Fruit fly (Drosophila melanogaster): ENCODE results near the gene CG6650.

The CG6650 gene

DNA sequence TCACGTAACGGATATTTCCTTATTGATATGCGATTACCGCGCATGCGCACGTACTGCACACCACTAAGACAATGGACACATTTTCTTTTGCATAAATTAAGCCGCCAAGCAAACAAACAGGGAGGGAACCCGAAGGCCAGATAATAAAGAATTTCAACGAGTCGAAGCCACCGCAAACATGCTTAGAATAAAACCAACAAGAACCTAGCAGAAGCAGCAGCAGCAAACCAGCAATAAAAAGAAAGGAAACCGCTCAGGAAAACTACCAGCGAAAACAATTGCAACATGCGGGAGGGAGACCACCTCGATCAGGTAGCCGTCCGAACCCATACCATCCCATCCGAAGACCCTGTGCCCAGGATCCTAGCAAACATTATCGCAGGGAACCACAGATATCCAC, 45.3 kb downstream of the CG6650 start (continued):
- no peak for TF ChIP-seq knrl (GFP tag; IDR thresholded peaks at IDR 0.05; ENCODE audit: partially characterized antibody)
- peak in 1 of 2 experiments; percentile 47 for TF ChIP-seq insv (GFP tag; optimal IDR thresholded peaks at IDR 0.05)
- TF ChIP-seq Nf-YC (tag; optimal IDR thresholded peaks at IDR 0.05), result no peak
- TF ChIP-seq GATAe (GFP tag; conservative IDR thresholded peaks at IDR 0.05), result no peak
- TF ChIP-seq ci (GFP tag; IDR thresholded peaks at IDR 0.05), result no peak
- no peak for TF ChIP-seq CG9876 (GFP tag; optimal IDR thresholded peaks at IDR 0.05)
- TF ChIP-seq crc (GFP tag; optimal IDR thresholded peaks at IDR 0.05), result no peak
- no peak for TF ChIP-seq CG13424 (tag; optimal IDR thresholded peaks at IDR 0.05)
- TF ChIP-seq CG2129 (GFP tag; IDR thresholded peaks at IDR 0.05; ENCODE audit: partially characterized antibody), result no peak
- no peak for TF ChIP-seq HLH4C (GFP tag; IDR thresholded peaks at IDR 0.05; ENCODE audit: partially characterized antibody)
- TF ChIP-seq jumu (GFP tag; optimal IDR thresholded peaks at IDR 0.05), result no peak
- TF ChIP-seq CoRest (tag; optimal IDR thresholded peaks at IDR 0.05), result no peak
- TF ChIP-seq CG15073 (GFP tag; optimal IDR thresholded peaks at IDR 0.05), result no peak
- TF ChIP-seq maf-S (GFP tag; optimal IDR thresholded peaks at IDR 0.05), result no peak
- TF ChIP-seq stc (GFP tag; IDR thresholded peaks at IDR 0.05), result no peak
- no peak for TF ChIP-seq croc (GFP tag; conservative IDR thresholded peaks at IDR 0.05)
- no peak for TF ChIP-seq sisA (GFP tag; IDR thresholded peaks at IDR 0.05)
- TF ChIP-seq ranshi (GFP tag; IDR thresholded peaks at IDR 0.05), result no peak
- TF ChIP-seq Atf-2 (GFP tag; optimal IDR thresholded peaks at IDR 0.05), result no peak
- no peak for TF ChIP-seq Ssrp (tag; optimal IDR thresholded peaks at IDR 0.05)
- TF ChIP-seq CG4617 (GFP tag; optimal IDR thresholded peaks at IDR 0.05; ENCODE audit: borderline replicate concordance), result no peak

DNA sequence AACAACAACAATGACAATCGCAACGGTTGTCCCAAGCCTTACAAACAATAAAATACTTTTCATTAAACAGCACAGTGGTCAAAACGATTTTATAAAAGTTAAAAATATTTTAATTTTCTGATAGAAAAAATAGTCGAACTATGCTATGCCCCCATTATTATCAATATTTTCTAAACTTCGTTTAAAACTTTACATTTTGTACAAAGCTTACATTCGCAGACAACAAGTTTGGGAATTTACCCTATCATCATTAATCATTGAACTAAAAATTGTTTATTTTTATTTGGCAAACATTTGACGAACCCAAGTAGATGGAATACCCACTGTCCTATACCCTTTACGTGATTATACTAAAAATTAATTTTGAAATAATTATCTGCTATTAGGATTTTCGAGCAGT, 47.0 kb downstream of the CG6650 start:
- TF ChIP-seq sens (GFP tag) (peak; percentile 55), br (optimal IDR thresholded peaks at IDR 0.05) (no peak)

DNA sequence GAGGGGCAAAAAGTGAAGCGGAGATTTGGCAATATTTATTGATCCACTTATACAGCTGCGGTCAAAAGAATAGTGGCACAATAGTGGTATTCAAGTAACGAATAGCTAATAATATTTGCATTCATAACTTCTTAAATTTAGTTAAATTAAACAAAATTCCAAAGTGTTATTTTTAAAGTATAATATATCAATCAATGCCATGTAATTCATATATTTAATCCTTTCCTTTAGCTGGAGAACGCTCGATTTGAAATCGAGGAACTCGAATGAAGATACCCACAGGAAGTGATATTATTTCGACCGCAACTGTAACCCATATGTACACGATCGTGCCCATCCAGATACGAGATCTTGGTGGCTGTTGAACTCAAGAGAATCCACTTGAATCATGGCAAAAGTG, 48.0 kb downstream of the CG6650 start:
- TF ChIP-seq sens (GFP tag) (no peak), CG11696 (GFP tag; IDR thresholded peaks at IDR 0.05) (peak; percentile 28; the same call in 1 of the 2 replicates)

DNA sequence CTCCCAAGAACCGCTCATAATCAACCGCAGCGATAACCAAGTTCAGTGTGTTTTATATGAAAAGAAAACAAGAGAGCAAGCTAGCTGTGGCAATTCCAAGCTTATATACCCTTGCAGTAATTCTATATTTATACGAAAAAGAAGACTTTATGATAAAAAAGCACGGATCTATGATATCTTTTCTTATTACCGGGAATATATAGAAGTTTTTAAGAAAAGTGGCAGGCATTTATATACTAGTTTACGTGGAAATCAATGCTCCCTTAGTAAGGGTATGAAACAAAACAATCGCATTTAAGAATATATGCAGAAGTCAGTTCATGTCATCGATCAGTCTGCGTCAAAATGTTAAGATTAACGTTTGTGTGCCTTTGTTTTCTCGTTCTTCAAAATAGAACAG, 52.0 kb downstream of the CG6650 start, which contains the start of gene CG8100:
Gene CG8100 (plus strand): TSS at position 333 of the 400 bp plus-strand sequence.
- TF ChIP-seq D19A (tag; optimal IDR thresholded peaks at IDR 0.05) (peak; percentile 53), corto (GFP tag; optimal IDR thresholded peaks at IDR 0.05) (peak; percentile 65), sens (GFP tag) (peak; percentile 6), CG15073 (GFP tag; optimal IDR thresholded peaks at IDR 0.05) (no peak), gem (tag; optimal IDR thresholded peaks at IDR 0.05) (peak; percentile 3), CG1024 (GFP tag; IDR thresholded peaks at IDR 0.05) (no peak), CG30431 (GFP tag; optimal IDR thresholded peaks at IDR 0.05) (no peak), Awh (GFP tag; IDR thresholded peaks at IDR 0.05) (no peak), E2f2 (GFP tag; IDR thresholded peaks at IDR 0.05) (no peak), nom (GFP tag; optimal IDR thresholded peaks at IDR 0.05) (no peak), lbe (GFP tag; optimal IDR thresholded peaks at IDR 0.05) (peak; percentile 7), Camta (GFP tag; optimal IDR thresholded peaks at IDR 0.05) (no peak)

Measured in whole organism, embryonic.